Fruit fly (Drosophila melanogaster): Measurements from ENCODE around the gene Pde1c.

Pde1c gene

dm6 chr2L:11948479-11948878, 20.1 kb upstream of the Pde1c start (continued):
- TF ChIP-seq E2f2 (GFP tag; IDR thresholded peaks at IDR 0.05) (peak; percentile 79), CG11723 (GFP tag; optimal IDR thresholded peaks at IDR 0.05) (no peak), CG9817 (tag; optimal IDR thresholded peaks at IDR 0.05) (peak; percentile 13), zen (tag; optimal IDR thresholded peaks at IDR 0.05) (peak; percentile 30), sim (GFP tag; IDR thresholded peaks at IDR 0.05) (no peak), cad (GFP tag; optimal IDR thresholded peaks at IDR 0.05) (peak; percentile 86), NfI (GFP tag; optimal IDR thresholded peaks at IDR 0.05) (peak; percentile 6), stwl (tag; optimal IDR thresholded peaks at IDR 0.05) (peak; percentile 36), knrl (GFP tag; IDR thresholded peaks at IDR 0.05; ENCODE audit: partially characterized antibody) (peak; percentile 40), CG8089 (GFP tag; optimal IDR thresholded peaks at IDR 0.05) (no peak), CTCF (GFP tag; optimal IDR thresholded peaks at IDR 0.05) (peak; percentile 50), CG2199 (GFP tag; IDR thresholded peaks at IDR 0.05) (0 out of 3 replicates have a peak, but pooled peaks have one; percentile 51), CG1603 (tag; optimal IDR thresholded peaks at IDR 0.05) (peak; percentile 32), ttk (GFP tag; IDR thresholded peaks at IDR 0.05) (no peak), CG2875 (GFP tag; optimal IDR thresholded peaks at IDR 0.05) (no peak), vnd (GFP tag; IDR thresholded peaks at IDR 0.05; ENCODE audit: partially characterized antibody) (no peak), CG6654 (GFP tag; optimal IDR thresholded peaks at IDR 0.05) (peak; percentile 99), CG43689 (GFP tag; IDR thresholded peaks at IDR 0.05) (no peak), Dp (GFP tag; optimal IDR thresholded peaks at IDR 0.05) (peak; percentile 76)

- no peak for TF ChIP-seq CG13424 (tag; optimal IDR thresholded peaks at IDR 0.05)
- no peak for TF ChIP-seq Abd-B (GFP tag; optimal IDR thresholded peaks at IDR 0.05)
- no peak for TF ChIP-seq odd (GFP tag; optimal IDR thresholded peaks at IDR 0.05)
- no peak for TF ChIP-seq dysf (GFP tag; IDR thresholded peaks at IDR 0.05)
- TF ChIP-seq nau (GFP tag; optimal IDR thresholded peaks at IDR 0.05): no peak
- TF ChIP-seq sqz (GFP tag; optimal IDR thresholded peaks at IDR 0.05): no peak
- TF ChIP-seq twi (tag; optimal IDR thresholded peaks at IDR 0.05): no peak
These were observed 19.3 kb upstream of the Pde1c start, which contains the start of gene CG16964 for dm6 chr2L:11947641-11948040. CG16964 (plus strand) TSS chr2L:11947941.

dm6 chr2L:11943829-11944228, 15.5 kb upstream of the Pde1c start, which contains the start of gene Crys:
Crys (plus strand) TSS chr2L:11944129.
- TF ChIP-seq Ets65A (GFP tag) (peak; percentile 68), cad (GFP tag; optimal IDR thresholded peaks at IDR 0.05) (no peak), ase (GFP tag; IDR thresholded peaks at IDR 0.05) (0 out of 3 replicates have a peak, but pooled peaks have one; percentile 4)

- peak; percentile 7 for TF ChIP-seq grn (GFP tag; optimal IDR thresholded peaks at IDR 0.05)
- TF ChIP-seq sug (tag; optimal IDR thresholded peaks at IDR 0.05): peak; percentile 76
- peak; percentile 0 for TF ChIP-seq mirr (GFP tag; optimal IDR thresholded peaks at IDR 0.05)
- peak; percentile 68 for TF ChIP-seq exex (tag; optimal IDR thresholded peaks at IDR 0.05)
- no peak for TF ChIP-seq CG7745 (tag; optimal IDR thresholded peaks at IDR 0.05)
- no peak for TF ChIP-seq pros (GFP tag; optimal IDR thresholded peaks at IDR 0.05)
- peak; percentile 55 for TF ChIP-seq CG34376 (GFP tag; optimal IDR thresholded peaks at IDR 0.05)
- TF ChIP-seq odd (GFP tag; optimal IDR thresholded peaks at IDR 0.05): no peak
- TF ChIP-seq chm (GFP tag; IDR thresholded peaks at IDR 0.05): no peak
- peak; percentile 17; the same call in 1 of the 2 replicates for TF ChIP-seq GATAe (GFP tag; conservative IDR thresholded peaks at IDR 0.05)
These were observed 14.5 kb upstream of the Pde1c start for dm6 chr2L:11942826-11943225.
